Worm (Caenorhabditis elegans): ENCODE data around the gene str-163.

Gene str-163

DNA sequence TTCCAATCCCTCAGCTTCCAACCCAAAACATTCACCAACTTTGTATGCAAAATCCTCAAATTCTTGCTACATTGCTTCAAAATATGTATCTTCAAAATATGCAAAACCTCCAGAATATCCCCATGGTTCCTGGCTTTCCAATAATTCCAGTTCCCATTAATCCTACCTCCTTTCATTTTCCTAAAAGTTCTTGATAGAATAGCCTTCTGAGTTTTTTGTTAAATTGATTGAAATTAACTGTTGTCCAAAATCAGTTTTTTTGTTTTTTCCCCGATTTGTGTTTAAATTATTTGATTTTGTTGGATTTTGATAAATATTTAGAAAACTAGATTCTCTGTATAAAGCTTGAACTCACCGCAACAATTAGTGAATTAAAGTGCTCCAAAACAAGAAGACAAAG, 51.2 kb downstream of the str-163 start (continued):
- TF ChIP-seq repo-1 (tag; optimal IDR thresholded peaks at IDR 0.05), result no peak

Measured in whole organism, young adult.